Fruit fly (Drosophila melanogaster): ENCODE measurements around the gene Lip2.

Gene Lip2

DNA sequence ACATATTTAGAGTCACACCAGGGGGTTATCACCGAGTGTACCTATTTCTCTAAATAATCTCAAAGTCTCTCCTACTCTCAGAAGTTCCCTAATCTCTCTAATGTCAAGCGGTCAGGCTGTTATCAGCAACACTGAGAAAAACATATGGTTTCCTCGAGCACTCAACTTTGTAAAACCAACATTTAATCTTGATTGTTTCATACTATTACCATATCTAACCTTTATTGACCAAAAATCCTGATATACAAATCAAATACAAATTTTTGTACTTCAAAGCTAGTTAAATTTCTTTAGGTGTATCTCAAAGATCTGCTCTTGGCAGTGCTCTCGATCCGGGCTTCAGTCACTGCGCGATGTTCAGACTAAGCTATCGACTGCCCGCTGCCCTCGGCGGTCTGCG lies 6.0 kb downstream of the Lip2 start, which contains the start of gene CG6415 (continued):
- TF ChIP-seq dac (GFP tag; optimal IDR thresholded peaks at IDR 0.05) (peak; percentile 5), CG7368 (GFP tag; optimal IDR thresholded peaks at IDR 0.05) (no peak), salr (GFP tag; optimal IDR thresholded peaks at IDR 0.05) (no peak), Ets21C (GFP tag; optimal IDR thresholded peaks at IDR 0.05) (no peak), fkh (GFP tag; optimal IDR thresholded peaks at IDR 0.05) (peak; percentile 51), Met (GFP tag; optimal IDR thresholded peaks at IDR 0.05) (peak; percentile 34), CG34406 (GFP tag; optimal IDR thresholded peaks at IDR 0.05) (no peak), lz (GFP tag; optimal IDR thresholded peaks at IDR 0.05) (peak; percentile 27), CG8119 (GFP tag; IDR thresholded peaks at IDR 0.05) (peak; percentile 63; the same call in 2 of the 3 replicates), CG15336 (GFP tag; IDR thresholded peaks at IDR 0.05) (peak; percentile 71), CG1621 (tag; optimal IDR thresholded peaks at IDR 0.05) (no peak), CG10669 (GFP tag; optimal IDR thresholded peaks at IDR 0.05) (no peak), CG11762 (GFP tag; optimal IDR thresholded peaks at IDR 0.05; ENCODE audit: insufficient read depth) (no peak), Eip75B (GFP tag; optimal IDR thresholded peaks at IDR 0.05) (no peak), CG6854 (GFP tag; optimal IDR thresholded peaks at IDR 0.05) (no peak), CG6276 (GFP tag; optimal IDR thresholded peaks at IDR 0.05) (peak; percentile 63), net (GFP tag; optimal IDR thresholded peaks at IDR 0.05) (peak; percentile 45), vri (GFP tag; optimal IDR thresholded peaks at IDR 0.05) (peak; percentile 58), svp (GFP tag) (peak; percentile 97), CG16779 (tag; optimal IDR thresholded peaks at IDR 0.05) (no peak), spab (GFP tag; optimal IDR thresholded peaks at IDR 0.05) (no peak), CG6163 (GFP tag; IDR thresholded peaks at IDR 0.05) (peak; percentile 50; the same call in 2 of the 3 replicates), eg (GFP tag; IDR thresholded peaks at IDR 0.05) (peak; percentile 85), achi (GFP tag; optimal IDR thresholded peaks at IDR 0.05) (no peak), CG6808 (GFP tag; optimal IDR thresholded peaks at IDR 0.05) (no peak), Gug (GFP tag; IDR thresholded peaks at IDR 0.05) (peak; percentile 78), Ets96B (tag; optimal IDR thresholded peaks at IDR 0.05) (no peak), CG3919 (GFP tag; optimal IDR thresholded peaks at IDR 0.05) (peak; percentile 22), esn (GFP tag; optimal IDR thresholded peaks at IDR 0.05) (no peak), CG32006 (GFP tag; optimal IDR thresholded peaks at IDR 0.05) (peak; percentile 80), CG9139 (GFP tag; optimal IDR thresholded peaks at IDR 0.05) (no peak), CG6792 (GFP tag; optimal IDR thresholded peaks at IDR 0.05) (no peak), CG31627 (GFP tag; optimal IDR thresholded peaks at IDR 0.05) (peak; percentile 32), Hr4 (GFP tag; optimal IDR thresholded peaks at IDR 0.05) (peak; percentile 71)

DNA sequence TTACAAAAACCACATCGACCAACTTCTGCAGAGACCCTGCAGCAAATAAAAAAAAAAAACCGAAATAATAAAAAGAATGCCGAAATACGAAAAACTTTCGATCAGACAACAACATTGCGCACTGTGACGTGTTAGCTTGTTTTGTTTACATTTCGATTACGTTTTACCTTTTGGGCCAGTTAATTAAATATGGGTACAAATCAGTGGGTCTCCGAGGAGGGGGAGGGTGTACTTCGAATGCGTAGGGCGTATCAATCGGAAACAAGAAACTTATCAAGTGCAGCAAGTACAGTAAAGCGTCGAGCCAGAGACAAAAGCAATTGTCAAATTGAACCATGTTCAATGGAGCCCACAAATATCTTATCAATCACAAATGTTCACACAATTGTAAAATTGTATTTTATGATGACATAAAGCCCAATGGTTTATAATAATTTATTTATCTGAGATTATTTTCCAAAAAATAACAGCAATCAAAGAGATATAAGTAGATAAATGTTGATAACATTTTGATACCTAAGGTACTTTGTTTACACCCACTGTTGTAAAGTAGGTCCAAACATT lies 7.7 kb downstream of the Lip2 start, which contains the start of gene Lip1:
Lip1 (minus strand) TSS at position 46 of the 564 bp plus-strand sequence.
- TF ChIP-seq dsx (GFP tag; optimal IDR thresholded peaks at IDR 0.05; ENCODE audit: poor library complexity, severe bottlenecking) (no peak), svp (GFP tag) (peak; percentile 23), fkh (GFP tag; optimal IDR thresholded peaks at IDR 0.05) (peak; percentile 15)

DNA sequence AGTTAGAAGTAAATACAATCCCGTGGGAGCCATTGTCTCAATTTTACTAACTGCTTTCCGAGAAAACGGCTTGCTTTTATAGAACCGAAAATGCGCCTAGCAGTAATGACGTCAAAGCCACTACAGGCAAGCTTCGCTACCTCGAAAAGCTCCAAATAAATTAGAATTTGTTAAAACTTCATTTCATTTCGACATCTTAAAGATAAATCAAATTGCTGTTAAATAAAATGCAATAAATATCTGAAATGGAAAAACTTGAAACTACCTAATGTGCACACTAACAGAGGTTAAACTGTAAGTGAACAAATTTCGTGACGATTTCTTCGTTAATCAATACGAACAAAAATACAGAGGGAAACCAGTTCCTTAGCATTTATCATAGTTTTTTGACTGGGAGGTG lies 11.3 kb downstream of the Lip2 start, which contains the start of gene CG7300:
CG7300 (minus strand) TSS at position 52 of the 400 bp plus-strand sequence.
- TF ChIP-seq Sox14 (GFP tag; optimal IDR thresholded peaks at IDR 0.05) = no peak
- peak; percentile 27 for TF ChIP-seq CG32006 (GFP tag; optimal IDR thresholded peaks at IDR 0.05)
- TF ChIP-seq Eip78C (GFP tag) = peak; percentile 81
- peak; percentile 18 for TF ChIP-seq svp (GFP tag)
- no peak for TF ChIP-seq CG1621 (tag; optimal IDR thresholded peaks at IDR 0.05)
- TF ChIP-seq eg (GFP tag; IDR thresholded peaks at IDR 0.05) = 0 out of 3 replicates have a peak, but pooled peaks have one; percentile 13
